Fruit fly (Drosophila melanogaster) whole organism, adult: ENCODE data around the gene CG18809.

ENCODE experiments used
- CG11617 ChIP-seq: fragments of 200-800 bp; sonication (Bioruptor generic); optimal IDR thresholded peaks from 2 replicates; lab custom pipeline; 2017; ENCODE audit warnings: mild to moderate bottlenecking, missing biosample characterization, missing genetic modification reagents, missing genetic modification characterization
- CG12768 ChIP-seq: fragments of 200-800 bp; sonication (Bioruptor generic); optimal IDR thresholded peaks from 2 replicates; lab custom pipeline; 2017; ENCODE audit warnings: missing biosample characterization, missing genetic modification characterization, mild to moderate bottlenecking, moderate library complexity, missing genetic modification reagents
- CG14711 ChIP-seq: fragments of 200-800 bp; sonication (Bioruptor generic); optimal IDR thresholded peaks from 2 replicates; lab custom pipeline; 2018; ENCODE audit warnings: missing biosample characterization, mild to moderate bottlenecking, missing genetic modification characterization, moderate library complexity
- CG1620 ChIP-seq: fragments of 200-800 bp; sonication (Bioruptor generic); optimal IDR thresholded peaks from 2 replicates; lab custom pipeline; 2016; ENCODE audit warnings: missing biosample characterization, missing genetic modification characterization
- CG33017 ChIP-seq: fragments of 200-800 bp; sonication (Bioruptor generic); optimal IDR thresholded peaks from 2 replicates; lab custom pipeline; 2018; ENCODE audit warnings: missing biosample characterization, mild to moderate bottlenecking, missing genetic modification characterization, moderate library complexity
- CG5204 ChIP-seq: fragments of 200-800 bp; sonication (Bioruptor generic); optimal IDR thresholded peaks from 2 replicates; lab custom pipeline; 2016; ENCODE audit warnings: missing biosample characterization, missing genetic modification characterization
- CG7045 ChIP-seq: fragments of 200-800 bp; sonication (Bioruptor generic); optimal IDR thresholded peaks from 2 replicates; lab custom pipeline; 2017; ENCODE audit warnings: missing biosample characterization, mild to moderate bottlenecking, missing genetic modification characterization
- CG7101 ChIP-seq: fragments of 200-800 bp; sonication (Bioruptor generic); optimal IDR thresholded peaks from 2 replicates; lab custom pipeline; 2018; ENCODE audit warnings: missing biosample characterization, mild to moderate bottlenecking, missing genetic modification characterization, moderate library complexity
- Clk ChIP-seq: fragments of 200-800 bp; sonication (Bioruptor generic); optimal IDR thresholded peaks from 2 replicates; lab custom pipeline; 2017; ENCODE audit warnings: missing biosample characterization, missing genetic modification characterization
- Crg-1 ChIP-seq: fragments of 200-800 bp; sonication (Bioruptor generic); optimal IDR thresholded peaks from 2 replicates; lab custom pipeline; 2016; ENCODE audit warnings: missing biosample characterization, missing genetic modification characterization
- Hr96 ChIP-seq: fragments of 200-800 bp; sonication (Bioruptor generic); optimal IDR thresholded peaks from 2 replicates; lab custom pipeline; 2016; ENCODE audit warnings: missing biosample characterization, missing genetic modification characterization
- Mnt ChIP-seq: fragments of 200-800 bp; sonication (Bioruptor generic); optimal IDR thresholded peaks from 2 replicates; lab custom pipeline; 2016; ENCODE audit warnings: missing biosample characterization, mild to moderate bottlenecking, missing genetic modification characterization
- bab1 ChIP-seq: fragments of 200-800 bp; sonication (Bioruptor generic); optimal IDR thresholded peaks from 3 replicates; lab custom pipeline; 2019; ENCODE audit warnings: missing biosample characterization, mild to moderate bottlenecking, missing genetic modification characterization, moderate library complexity
- cic ChIP-seq: fragments of 200-800 bp; sonication (Bioruptor generic); optimal IDR thresholded peaks from 2 replicates; lab custom pipeline; 2017; ENCODE audit warnings: missing biosample characterization, mild to moderate bottlenecking, missing genetic modification characterization, moderate library complexity
- cnc ChIP-seq, 2 experiments: fragments of >200 bp; optimal IDR thresholded peaks; 2 replicates each; lab custom pipeline; 2017
- kay ChIP-seq: fragments of 200-800 bp; sonication (Bioruptor generic); peaks from one replicate; lab custom pipeline; 2016; ENCODE audit warnings: missing biosample characterization, missing genetic modification characterization, borderline replicate concordance
- ovo ChIP-seq: fragments of 200-800 bp; sonication (Bioruptor generic); optimal IDR thresholded peaks from 2 replicates; lab custom pipeline; 2016; ENCODE audit warnings: missing biosample characterization, missing genetic modification characterization
- pad ChIP-seq: fragments of 200-800 bp; sonication (Bioruptor generic); optimal IDR thresholded peaks from 3 replicates; lab custom pipeline; 2017; ENCODE audit warnings: missing biosample characterization, missing genetic modification characterization, mild to moderate bottlenecking, moderate library complexity, missing genetic modification reagents
- tj ChIP-seq: fragments of 200-800 bp; sonication (Bioruptor generic); optimal IDR thresholded peaks from 3 replicates; lab custom pipeline; 2017; ENCODE audit warnings: missing biosample characterization, mild to moderate bottlenecking, missing genetic modification characterization, moderate library complexity
- toe ChIP-seq: fragments of 200-800 bp; sonication (Bioruptor generic); optimal IDR thresholded peaks from 2 replicates; lab custom pipeline; 2016; ENCODE audit warnings: missing biosample characterization, missing genetic modification characterization

CG18809 gene

DNA sequence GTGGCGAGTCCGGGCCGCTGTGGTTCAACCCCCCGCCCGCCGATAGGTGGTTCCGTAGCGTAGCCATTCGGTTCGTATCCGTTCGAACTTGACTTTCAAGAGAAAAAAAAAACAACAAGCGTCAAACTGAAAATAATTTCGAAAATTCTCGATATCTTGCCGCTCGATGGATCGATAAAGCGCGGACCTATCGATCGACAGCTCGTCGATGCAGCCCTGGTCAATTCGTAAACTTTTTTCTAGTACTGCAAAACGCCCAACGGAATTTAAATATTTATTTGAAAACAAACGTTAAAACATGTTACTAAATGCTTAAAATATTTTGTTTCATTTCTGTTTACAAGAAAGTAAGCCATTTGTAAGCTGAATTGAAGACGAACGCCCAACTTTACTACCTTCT is 18.0 kb upstream of the CG18809 start:
- TF ChIP-seq CG7045 (GFP tag; lab: Kevin White, UChicago): no peak
- TF ChIP-seq bab1 (GFP tag; lab: Kevin White, UChicago): peak; percentile 12
- TF ChIP-seq CG33017 (tag; lab: Kevin White, UChicago): no peak
- no peak for TF ChIP-seq Mnt (GFP tag; lab: Kevin White, UChicago)
- no peak for TF ChIP-seq cnc (optimal IDR thresholded peaks at IDR 0.05; lab: Kevin White, UChicago)
- TF ChIP-seq ovo: no peak
- peak; percentile 13 for TF ChIP-seq pad (GFP tag; lab: Kevin White, UChicago)
- peak; percentile 46 for TF ChIP-seq Crg-1 (GFP tag; lab: Kevin White, UChicago)
- no peak for TF ChIP-seq kay (GFP tag; lab: Kevin White, UChicago)
- TF ChIP-seq CG7101 (tag; lab: Kevin White, UChicago): peak; percentile 6
- TF ChIP-seq CG12768: no peak
- no peak for TF ChIP-seq Hr96
- no peak for TF ChIP-seq Clk (GFP tag; lab: Kevin White, UChicago)
- no peak for TF ChIP-seq CG14711 (tag; lab: Kevin White, UChicago)
- peak; percentile 38 for TF ChIP-seq CG1620 (GFP tag; lab: Kevin White, UChicago)
- no peak for TF ChIP-seq toe (GFP tag; lab: Kevin White, UChicago)
- no peak for TF ChIP-seq tj (GFP tag; lab: Kevin White, UChicago)

DNA sequence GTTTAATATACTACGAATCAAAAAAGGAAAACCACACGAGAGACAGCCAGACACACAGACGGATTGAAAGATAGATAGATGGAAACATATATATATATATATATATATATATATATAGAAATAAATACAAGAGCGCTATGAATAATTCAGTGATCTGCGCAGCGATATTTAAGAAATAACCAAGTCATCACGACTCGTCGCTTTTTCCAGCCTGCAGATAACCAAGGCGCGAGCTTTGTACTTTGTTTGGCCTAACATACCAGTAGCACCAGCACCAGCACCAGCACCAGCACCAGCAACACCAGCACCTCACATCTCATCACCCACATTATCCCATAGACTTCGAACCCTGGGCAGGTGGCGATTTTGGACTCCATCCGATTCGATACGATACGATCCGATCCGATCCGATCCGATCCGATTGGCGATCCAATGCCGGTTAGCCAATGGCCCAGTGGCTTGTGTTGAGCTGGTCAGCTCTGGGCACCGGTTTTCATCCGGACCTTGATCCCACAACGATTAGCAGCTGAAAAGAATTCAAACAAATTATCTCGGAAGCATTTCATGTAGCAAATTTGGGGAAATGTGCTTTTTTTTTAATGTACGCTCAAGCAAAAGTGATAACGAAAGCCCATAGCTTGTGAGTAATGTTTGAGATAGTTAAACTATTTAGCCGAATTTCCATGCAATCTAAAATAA is 10.7 kb upstream of the CG18809 start:
- peak; percentile 67 to 76 for TF ChIP-seq cnc (optimal IDR thresholded peaks at IDR 0.05; lab: Kevin White, UChicago)
- TF ChIP-seq cic (GFP tag; lab: Kevin White, UChicago): no peak

- TF ChIP-seq cic (GFP tag; lab: Kevin White, UChicago) (peak; percentile 58), tj (GFP tag; lab: Kevin White, UChicago) (no peak), CG12768 (peak; percentile 3), Mnt (GFP tag; lab: Kevin White, UChicago) (peak; percentile 1), pad (GFP tag; lab: Kevin White, UChicago) (peak; percentile 8)
Observed at dm6 chrX:19754152-19754579, 10.0 kb upstream of the CG18809 start.

DNA sequence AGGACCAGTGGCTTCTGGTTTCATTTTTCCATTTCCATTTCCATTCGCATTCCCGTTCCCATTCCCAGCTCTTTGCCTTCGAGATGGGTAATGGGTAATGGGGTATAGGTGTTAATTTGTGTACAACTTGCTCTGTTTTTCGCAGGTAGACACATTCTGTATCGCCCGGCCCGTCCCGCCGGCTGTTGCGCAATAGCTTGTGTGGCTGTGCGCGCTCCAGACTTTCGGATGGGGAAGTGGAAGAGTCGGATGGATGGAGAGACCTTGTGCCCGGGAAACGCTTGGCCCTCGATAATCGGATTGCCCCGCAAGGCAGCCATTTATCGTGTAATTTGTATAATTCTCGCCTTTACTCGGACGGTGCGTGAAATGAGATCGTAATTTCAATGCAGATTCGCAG is 9.6 kb upstream of the CG18809 start:
- TF ChIP-seq cic (GFP tag; lab: Kevin White, UChicago) (no peak), cnc (optimal IDR thresholded peaks at IDR 0.05; lab: Kevin White, UChicago) (no peak), ovo (no peak), tj (GFP tag; lab: Kevin White, UChicago) (no peak), Crg-1 (GFP tag; lab: Kevin White, UChicago) (no peak)

- TF ChIP-seq Mnt (GFP tag; lab: Kevin White, UChicago) (peak; percentile 38), toe (GFP tag; lab: Kevin White, UChicago) (no peak), cic (GFP tag; lab: Kevin White, UChicago) (peak; percentile 48), CG7045 (GFP tag; lab: Kevin White, UChicago) (no peak)
Observed at dm6 chrX:19752344-19752743, 8.2 kb upstream of the CG18809 start.

DNA sequence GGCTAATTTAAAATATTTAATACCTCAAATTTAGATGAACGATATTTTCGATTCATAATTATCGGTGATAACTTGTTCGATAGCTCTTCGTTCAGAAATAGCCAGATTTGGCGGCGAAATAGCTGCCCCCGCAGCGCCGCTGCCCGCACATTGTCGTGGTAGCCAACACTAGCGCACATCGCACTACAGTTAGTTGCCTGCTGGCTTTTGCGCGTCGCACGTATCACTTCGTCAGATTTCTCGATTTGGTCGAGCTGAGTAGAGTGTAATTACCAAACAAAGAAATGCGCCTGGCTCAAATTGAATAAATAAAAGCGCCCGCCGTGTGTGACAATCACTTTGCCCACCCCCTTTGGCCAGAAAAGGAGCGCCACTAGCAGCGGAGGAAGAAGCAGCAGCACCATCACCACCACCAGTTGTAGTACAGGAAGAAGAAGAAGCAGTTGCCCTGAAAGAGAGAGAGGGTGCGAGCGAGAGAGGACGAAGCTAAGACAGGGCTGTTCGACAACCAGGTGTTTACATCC is 6.6 kb upstream of the CG18809 start, which contains the start of gene Abcd3:
Abcd3 (plus strand) TSS at position 145 of the 524 bp plus-strand sequence.
- TF ChIP-seq Crg-1 (GFP tag; lab: Kevin White, UChicago) (peak; percentile 39), pad (GFP tag; lab: Kevin White, UChicago) (peak; percentile 64), Mnt (GFP tag; lab: Kevin White, UChicago) (peak; percentile 91), Hr96 (no peak), toe (GFP tag; lab: Kevin White, UChicago) (no peak), CG11617 (GFP tag; lab: Kevin White, UChicago) (peak; percentile 62), cic (GFP tag; lab: Kevin White, UChicago) (peak; percentile 86), CG14711 (tag; lab: Kevin White, UChicago) (peak; percentile 59), tj (GFP tag; lab: Kevin White, UChicago) (peak; percentile 57), CG7101 (tag; lab: Kevin White, UChicago) (peak; percentile 63), CG1620 (GFP tag; lab: Kevin White, UChicago) (peak; percentile 0), bab1 (GFP tag; lab: Kevin White, UChicago) (peak; percentile 79), ovo (peak; percentile 78), CG5204 (GFP tag; lab: Kevin White, UChicago) (no peak), CG33017 (tag; lab: Kevin White, UChicago) (no peak)

DNA sequence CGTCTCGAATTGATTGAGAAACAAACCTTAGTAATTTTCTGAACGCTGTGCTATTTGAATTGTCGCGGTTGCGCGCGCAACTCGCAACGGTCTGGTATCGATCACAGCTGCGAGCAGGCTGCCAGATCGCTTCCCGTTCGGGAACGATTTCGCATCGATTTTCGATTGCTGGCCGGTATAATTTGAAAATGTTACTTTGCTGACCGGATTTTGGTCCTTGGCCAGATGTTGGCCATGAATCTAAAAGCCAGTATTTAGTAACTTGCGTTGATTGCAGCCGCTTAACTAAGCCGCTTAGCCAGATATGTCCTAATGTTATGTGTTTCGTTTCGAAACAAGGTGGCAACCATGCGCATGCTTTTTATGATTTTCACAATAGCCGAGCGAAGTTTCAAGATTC is 4.4 kb upstream of the CG18809 start:
- no peak for TF ChIP-seq cnc (optimal IDR thresholded peaks at IDR 0.05; lab: Kevin White, UChicago)
- peak; percentile 49 for TF ChIP-seq CG1620 (GFP tag; lab: Kevin White, UChicago)
- no peak for TF ChIP-seq CG7045 (GFP tag; lab: Kevin White, UChicago)
- TF ChIP-seq cic (GFP tag; lab: Kevin White, UChicago): no peak
- no peak for TF ChIP-seq pad (GFP tag; lab: Kevin White, UChicago)
- peak; percentile 32 for TF ChIP-seq Mnt (GFP tag; lab: Kevin White, UChicago)
- no peak for TF ChIP-seq ovo
- TF ChIP-seq Crg-1 (GFP tag; lab: Kevin White, UChicago): peak; percentile 50
- no peak for TF ChIP-seq CG33017 (tag; lab: Kevin White, UChicago)
- no peak for TF ChIP-seq Hr96
- TF ChIP-seq CG11617 (GFP tag; lab: Kevin White, UChicago): peak; percentile 33
- TF ChIP-seq bab1 (GFP tag; lab: Kevin White, UChicago): peak; percentile 17
- no peak for TF ChIP-seq Clk (GFP tag; lab: Kevin White, UChicago)
- no peak for TF ChIP-seq toe (GFP tag; lab: Kevin White, UChicago)
- peak; percentile 13 for TF ChIP-seq CG14711 (tag; lab: Kevin White, UChicago)
- peak; percentile 76 for TF ChIP-seq tj (GFP tag; lab: Kevin White, UChicago)
- no peak for TF ChIP-seq CG5204 (GFP tag; lab: Kevin White, UChicago)
- no peak for TF ChIP-seq CG12768
